Worm (Caenorhabditis elegans) whole organism, L2 larva: ENCODE results near the gene dhs-19.

Source experiments
- C34F6.9 ChIP-seq: fragments of 150-350 bp; optimal IDR thresholded peaks from 2 replicates; lab custom pipeline; 2014; ENCODE audit warnings: missing biosample characterization, missing genetic modification characterization
- F13H6.1 ChIP-seq: sonication (generic microtip); optimal IDR thresholded peaks from 2 replicates; lab custom pipeline; 2016; ENCODE audit warnings: missing genetic modification characterization, missing compliant biosample characterization
- R02D3.7 ChIP-seq: fragments of 150-350 bp; optimal IDR thresholded peaks from 2 replicates; lab custom pipeline; 2014; ENCODE audit warnings: missing biosample characterization, missing genetic modification characterization
- Y55F3AM.14 ChIP-seq: fragments of 200-800 bp; sonication (Bioruptor generic); optimal IDR thresholded peaks from 2 replicates; lab custom pipeline; 2018; ENCODE audit warnings: mild to moderate bottlenecking, missing genetic modification characterization, missing compliant biosample characterization
- ZK546.5 ChIP-seq: sonication (generic microtip); optimal IDR thresholded peaks from 2 replicates; lab custom pipeline; 2017; ENCODE audit warnings: missing biosample characterization, missing genetic modification characterization
- alr-1 ChIP-seq: fragments of 150-350 bp; optimal IDR thresholded peaks from 2 replicates; lab custom pipeline; 2014; ENCODE audit warnings: missing biosample characterization, missing genetic modification characterization
- aly-2 ChIP-seq: fragments of 150-350 bp; optimal IDR thresholded peaks from 2 replicates; lab custom pipeline; 2014; ENCODE audit warnings: missing biosample characterization, missing genetic modification characterization
- ama-1 ChIP-seq: fragments of 150-350 bp; optimal IDR thresholded peaks from 2 replicates; lab custom pipeline; 2018; ENCODE audit warnings: inconsistent platforms
- blmp-1 ChIP-seq: sonication (generic microtip); optimal IDR thresholded peaks from 2 replicates; lab custom pipeline; 2017; ENCODE audit warnings: missing genetic modification characterization, mild to moderate bottlenecking, missing compliant biosample characterization, antibody characterized with exemption, moderate library complexity; ENCODE audit not compliant: insufficient read depth
- ceh-16 ChIP-seq: fragments of 150-350 bp; optimal IDR thresholded peaks from 2 replicates; lab custom pipeline; 2014; ENCODE audit warnings: missing biosample characterization, missing genetic modification characterization
- ceh-82 ChIP-seq: fragments of 150-350 bp; optimal IDR thresholded peaks from 2 replicates; lab custom pipeline; 2014; ENCODE audit warnings: missing biosample characterization, missing genetic modification characterization
- crh-2 ChIP-seq: sonication (generic microtip); optimal IDR thresholded peaks from 2 replicates; lab custom pipeline; 2017; ENCODE audit warnings: missing biosample characterization, missing genetic modification characterization
- dmd-4 ChIP-seq: sonication (generic microtip); optimal IDR thresholded peaks from 2 replicates; lab custom pipeline; 2017; ENCODE audit warnings: missing biosample characterization, missing genetic modification characterization
- egl-27 ChIP-seq: sonication (generic microtip); optimal IDR thresholded peaks from 3 replicates; lab custom pipeline; 2017; ENCODE audit warnings: missing biosample characterization, missing genetic modification reagents, missing genetic modification characterization
- elt-1 ChIP-seq: fragments of 150-350 bp; optimal IDR thresholded peaks from 2 replicates; lab custom pipeline; 2014; ENCODE audit warnings: missing biosample characterization, missing genetic modification characterization
- elt-3 ChIP-seq: sonication (generic microtip); optimal IDR thresholded peaks from 2 replicates; lab custom pipeline; 2017; ENCODE audit warnings: missing biosample characterization, missing genetic modification characterization
- fos-1 ChIP-seq: fragments of 150-350 bp; optimal IDR thresholded peaks from 2 replicates; lab custom pipeline; 2014; ENCODE audit warnings: missing biosample characterization, missing genetic modification characterization
- gmeb-1 ChIP-seq: fragments of 150-350 bp; optimal IDR thresholded peaks from 2 replicates; lab custom pipeline; 2014; ENCODE audit warnings: missing biosample characterization, missing genetic modification characterization
- lin-11 ChIP-seq: fragments of 150-350 bp; sonication (generic microtip); optimal IDR thresholded peaks from 2 replicates; lab custom pipeline; 2014; ENCODE audit warnings: missing biosample characterization, missing genetic modification characterization, inconsistent platforms, mixed read lengths
- lin-13 ChIP-seq: fragments of 150-350 bp; optimal IDR thresholded peaks from 2 replicates; lab custom pipeline; 2014; ENCODE audit warnings: missing biosample characterization, missing genetic modification reagents, missing genetic modification characterization
- lin-39 ChIP-seq: fragments of 150-350 bp; optimal IDR thresholded peaks from 2 replicates; lab custom pipeline; 2014; ENCODE audit warnings: missing biosample characterization, missing genetic modification reagents, missing genetic modification characterization
- lsy-2 ChIP-seq, 2 experiments: fragments of 150-350 bp in 1 of 2; sonication (generic microtip) in 1 of 2; optimal IDR thresholded peaks; 2 replicates each; lab custom pipeline; 2014 to 2017; ENCODE audit warnings: missing biosample characterization in 2 of 2, missing genetic modification characterization in 2 of 2
- mab-5 ChIP-seq: fragments of 150-350 bp; optimal IDR thresholded peaks from 2 replicates; lab custom pipeline; 2014; ENCODE audit warnings: missing biosample characterization, missing genetic modification characterization
- mbf-1 ChIP-seq: sonication (generic microtip); optimal IDR thresholded peaks from 2 replicates; lab custom pipeline; 2017; ENCODE audit warnings: missing biosample characterization, missing genetic modification characterization
- mdl-1 ChIP-seq, 2 experiments: fragments of 150-350 bp in 1 of 2; sonication (generic microtip) in 1 of 2; optimal IDR thresholded peaks; 2 replicates each; lab custom pipeline; 2017; ENCODE audit warnings: missing biosample characterization in 2 of 2, missing genetic modification characterization in 2 of 2
- nhr-10 ChIP-seq: sonication (generic microtip); optimal IDR thresholded peaks from 2 replicates; lab custom pipeline; 2017; ENCODE audit warnings: missing biosample characterization, missing genetic modification characterization
- nhr-11 ChIP-seq: fragments of 150-350 bp; optimal IDR thresholded peaks from 2 replicates; lab custom pipeline; 2014; ENCODE audit warnings: missing biosample characterization, missing genetic modification characterization
- nhr-12 ChIP-seq: fragments of 150-350 bp; optimal IDR thresholded peaks from 2 replicates; lab custom pipeline; 2014; ENCODE audit warnings: missing biosample characterization, missing genetic modification characterization
- nhr-129 ChIP-seq: fragments of 150-350 bp; optimal IDR thresholded peaks from 2 replicates; lab custom pipeline; 2014; ENCODE audit warnings: missing biosample characterization, missing genetic modification characterization
- nhr-21 ChIP-seq: fragments of 150-350 bp; optimal IDR thresholded peaks from 2 replicates; lab custom pipeline; 2014; ENCODE audit warnings: missing biosample characterization, missing genetic modification characterization
- nhr-23 ChIP-seq: fragments of 150-350 bp; optimal IDR thresholded peaks from 2 replicates; lab custom pipeline; 2014; ENCODE audit warnings: missing biosample characterization, missing genetic modification reagents, missing genetic modification characterization
- nhr-237 ChIP-seq: fragments of 150-350 bp; optimal IDR thresholded peaks from 2 replicates; lab custom pipeline; 2014; ENCODE audit warnings: missing biosample characterization, missing genetic modification characterization
- nhr-25 ChIP-seq: fragments of 150-350 bp; sonication (generic microtip); optimal IDR thresholded peaks from 3 replicates; lab custom pipeline; 2014; ENCODE audit warnings: missing biosample characterization, missing genetic modification characterization
- nhr-6 ChIP-seq: fragments of 150-350 bp; optimal IDR thresholded peaks from 2 replicates; lab custom pipeline; 2014; ENCODE audit warnings: missing biosample characterization, missing genetic modification characterization
- nhr-77 ChIP-seq: fragments of 150-350 bp; optimal IDR thresholded peaks from 2 replicates; lab custom pipeline; 2014; ENCODE audit warnings: missing biosample characterization, missing genetic modification characterization
- peb-1 ChIP-seq: fragments of 150-350 bp; optimal IDR thresholded peaks from 2 replicates; lab custom pipeline; 2014; ENCODE audit warnings: missing biosample characterization, missing genetic modification characterization
- sem-4 ChIP-seq: fragments of 150-350 bp; optimal IDR thresholded peaks from 2 replicates; lab custom pipeline; 2014; ENCODE audit warnings: missing biosample characterization, missing genetic modification reagents, missing genetic modification characterization
- skn-1 ChIP-seq: sonication (generic microtip); optimal IDR thresholded peaks from 2 replicates; lab custom pipeline; 2017; ENCODE audit warnings: missing biosample characterization, missing genetic modification characterization
- sma-3 ChIP-seq: sonication (generic microtip); optimal IDR thresholded peaks from 2 replicates; lab custom pipeline; 2016; ENCODE audit warnings: missing genetic modification reagents, missing genetic modification characterization, missing compliant biosample characterization
- sma-9 ChIP-seq, 2 experiments: fragments of 150-350 bp in 1 of 2; sonication (generic microtip) in 1 of 2; optimal IDR thresholded peaks; 2 replicates each; lab custom pipeline; 2014 to 2016; ENCODE audit warnings: missing genetic modification characterization in 2 of 2, mild to moderate bottlenecking in 1 of 2, missing biosample characterization in 1 of 2, missing compliant biosample characterization in 1 of 2, missing genetic modification reagents in 1 of 2, moderate library complexity in 1 of 2
- snpc-4 ChIP-seq: fragments of 150-350 bp; optimal IDR thresholded peaks from 2 replicates; lab custom pipeline; 2014; ENCODE audit warnings: missing biosample characterization, missing genetic modification characterization
- unc-39 ChIP-seq: fragments of 150-350 bp; optimal IDR thresholded peaks from 2 replicates; lab custom pipeline; 2014; ENCODE audit warnings: missing biosample characterization, missing genetic modification characterization
- unc-55 ChIP-seq: fragments of 150-350 bp; sonication (generic microtip); optimal IDR thresholded peaks from 3 replicates; lab custom pipeline; 2014; ENCODE audit warnings: missing biosample characterization, missing genetic modification reagents, missing genetic modification characterization
- unc-62 ChIP-seq: fragments of 150-350 bp; optimal IDR thresholded peaks from 2 replicates; lab custom pipeline; 2014; ENCODE audit warnings: missing biosample characterization, missing genetic modification reagents, missing genetic modification characterization
- zag-1 ChIP-seq: fragments of 150-350 bp; optimal IDR thresholded peaks from 2 replicates; lab custom pipeline; 2014; ENCODE audit warnings: missing biosample characterization, missing genetic modification characterization
- ztf-1 ChIP-seq: fragments of 200-800 bp; sonication (Bioruptor generic); conservative IDR thresholded peaks from 2 replicates; pipeline ENCODE4 v1.3.6; 2022; ENCODE audit warnings: missing genetic modification characterization, missing compliant biosample characterization
- ztf-11 ChIP-seq: sonication (generic microtip); optimal IDR thresholded peaks from 2 replicates; lab custom pipeline; 2017; ENCODE audit warnings: missing biosample characterization, missing genetic modification characterization
- ztf-4 ChIP-seq: fragments of 150-350 bp; optimal IDR thresholded peaks from 2 replicates; lab custom pipeline; 2014; ENCODE audit warnings: missing biosample characterization, missing genetic modification characterization

dhs-19 gene

DNA sequence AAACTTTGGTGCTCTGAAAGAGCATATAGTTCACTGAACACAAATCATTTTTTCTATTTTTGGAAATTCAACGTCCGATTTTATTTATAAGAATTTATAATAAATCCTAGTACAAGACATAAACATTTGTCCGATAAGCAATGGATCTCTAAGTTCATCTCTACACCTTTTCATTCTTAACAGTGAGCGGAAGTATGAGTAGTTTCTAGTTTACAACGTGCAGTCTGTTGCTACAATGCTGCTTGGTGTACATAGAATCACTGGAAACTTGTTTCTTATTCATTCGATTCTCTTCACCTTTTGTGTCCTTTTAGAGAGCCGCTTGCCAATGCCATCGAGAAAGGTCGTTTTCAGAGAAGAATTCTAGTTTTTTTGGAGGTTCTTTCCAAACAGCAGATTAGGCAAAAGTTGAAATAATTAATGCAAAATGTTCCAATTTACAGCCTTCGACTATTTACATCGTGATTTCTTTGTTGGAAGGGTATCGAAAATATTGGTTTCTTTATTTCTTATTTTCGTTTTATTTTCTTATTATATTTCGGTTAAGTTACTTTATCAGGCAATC is 36.7 kb upstream of the dhs-19 start:
- TF ChIP-seq C34F6.9 (no peak), nhr-25 (tag; lab: Kevin White, UChicago) (peak; percentile 53)

- TF ChIP-seq F13H6.1 (tag; lab: Kevin White, UChicago) (peak; percentile 59), nhr-6 (tag; lab: Kevin White, UChicago) (no peak), alr-1 (tag; lab: Kevin White, UChicago) (no peak), egl-27 (no peak), mbf-1 (tag; lab: Kevin White, UChicago) (no peak), nhr-21 (no peak), ama-1 (lab: Kevin White, UChicago) (no peak), nhr-11 (tag; lab: Kevin White, UChicago) (no peak), peb-1 (tag; lab: Kevin White, UChicago) (no peak), nhr-25 (tag; lab: Kevin White, UChicago) (peak; percentile 61), dmd-4 (tag; lab: Kevin White, UChicago) (no peak), blmp-1 (tag; lab: Kevin White, UChicago) (peak; percentile 59)
These were observed 35.1 kb upstream of the dhs-19 start for ce11 chrV:11525338-11525737.

DNA sequence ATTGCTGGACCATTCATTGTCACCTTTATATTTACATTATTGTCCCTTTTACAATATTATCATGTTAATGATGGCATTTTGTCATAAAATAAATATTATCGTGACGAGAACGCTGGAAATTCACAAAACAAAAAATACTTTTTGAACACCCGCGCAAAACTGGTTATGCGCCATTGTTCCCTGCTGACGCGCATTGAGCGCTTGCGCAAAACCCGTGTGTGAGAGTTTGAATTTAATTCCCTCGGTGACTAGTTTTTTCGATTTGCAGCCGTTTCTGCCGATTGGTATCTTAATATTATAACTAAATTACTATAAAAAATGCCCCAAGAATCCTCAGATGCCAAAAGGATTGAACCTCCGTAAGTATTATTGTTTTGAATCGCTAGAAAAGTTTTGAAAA is 31.2 kb upstream of the dhs-19 start, which contains the start of gene pafo-1:
TSS of gene pafo-1 (plus strand) at position 256 of the 400 bp plus-strand sequence.
- TF ChIP-seq nhr-23 (no peak), aly-2 (tag; lab: Kevin White, UChicago) (no peak), snpc-4 (tag; lab: Kevin White, UChicago) (peak; percentile 55), ztf-1 (GFP tag; lab: Robert Waterston, UW) (no peak), lin-39 (no peak), lsy-2 (tag; optimal IDR thresholded peaks at IDR 0.05; lab: Kevin White, UChicago) (peak; percentile 87 to 93), sma-9 (GFP tag; optimal IDR thresholded peaks at IDR 0.05; lab: Kevin White, UChicago) (peak; percentile 95), sma-9 (tag; optimal IDR thresholded peaks at IDR 0.05; lab: Kevin White, UChicago) (no peak), lin-11 (tag; lab: Kevin White, UChicago) (peak; percentile 79), peb-1 (tag; lab: Kevin White, UChicago) (no peak), Y55F3AM.14 (GFP tag; lab: Kevin White, UChicago) (peak; percentile 46), elt-3 (no peak), lin-13 (peak; percentile 84), alr-1 (tag; lab: Kevin White, UChicago) (no peak), zag-1 (tag; lab: Kevin White, UChicago) (peak; percentile 58), mbf-1 (tag; lab: Kevin White, UChicago) (no peak), sma-3 (peak; percentile 83), nhr-77 (tag; lab: Kevin White, UChicago) (peak; percentile 62), fos-1 (tag; lab: Kevin White, UChicago) (peak; percentile 52), mdl-1 (tag; optimal IDR thresholded peaks at IDR 0.05; lab: Kevin White, UChicago) (peak in 1 of 2 experiments; percentile 60), nhr-25 (tag; lab: Kevin White, UChicago) (peak; percentile 91), ceh-16 (no peak), mab-5 (tag; lab: Kevin White, UChicago) (peak; percentile 81), unc-39 (tag; lab: Kevin White, UChicago) (no peak), blmp-1 (tag; lab: Kevin White, UChicago) (peak; percentile 41), gmeb-1 (tag; lab: Kevin White, UChicago) (peak; percentile 99), nhr-237 (tag; lab: Kevin White, UChicago) (peak; percentile 59), unc-62 (peak; percentile 31), C34F6.9 (peak; percentile 91), F13H6.1 (tag; lab: Kevin White, UChicago) (peak; percentile 86), ama-1 (lab: Kevin White, UChicago) (no peak), dmd-4 (tag; lab: Kevin White, UChicago) (no peak), ZK546.5 (tag; lab: Kevin White, UChicago) (no peak), ztf-4 (peak; percentile 37), nhr-6 (tag; lab: Kevin White, UChicago) (peak; percentile 49), sem-4 (tag; lab: Kevin White, UChicago) (peak; percentile 63), nhr-10 (peak; percentile 36), nhr-21 (peak; percentile 75), nhr-11 (tag; lab: Kevin White, UChicago) (no peak), ceh-82 (no peak), R02D3.7 (tag; lab: Kevin White, UChicago) (peak; percentile 58), nhr-12 (tag; lab: Kevin White, UChicago) (peak; percentile 5), skn-1 (no peak), crh-2 (tag; lab: Kevin White, UChicago) (peak; percentile 74), ztf-11 (tag; lab: Kevin White, UChicago) (no peak), unc-55 (GFP tag; lab: Kevin White, UChicago) (peak; percentile 92), elt-1 (tag; lab: Kevin White, UChicago) (no peak), nhr-129 (peak; percentile 72)
